Fruit fly (Drosophila melanogaster): ENCODE measurements around the gene JMJD7.

JMJD7 gene

DNA sequence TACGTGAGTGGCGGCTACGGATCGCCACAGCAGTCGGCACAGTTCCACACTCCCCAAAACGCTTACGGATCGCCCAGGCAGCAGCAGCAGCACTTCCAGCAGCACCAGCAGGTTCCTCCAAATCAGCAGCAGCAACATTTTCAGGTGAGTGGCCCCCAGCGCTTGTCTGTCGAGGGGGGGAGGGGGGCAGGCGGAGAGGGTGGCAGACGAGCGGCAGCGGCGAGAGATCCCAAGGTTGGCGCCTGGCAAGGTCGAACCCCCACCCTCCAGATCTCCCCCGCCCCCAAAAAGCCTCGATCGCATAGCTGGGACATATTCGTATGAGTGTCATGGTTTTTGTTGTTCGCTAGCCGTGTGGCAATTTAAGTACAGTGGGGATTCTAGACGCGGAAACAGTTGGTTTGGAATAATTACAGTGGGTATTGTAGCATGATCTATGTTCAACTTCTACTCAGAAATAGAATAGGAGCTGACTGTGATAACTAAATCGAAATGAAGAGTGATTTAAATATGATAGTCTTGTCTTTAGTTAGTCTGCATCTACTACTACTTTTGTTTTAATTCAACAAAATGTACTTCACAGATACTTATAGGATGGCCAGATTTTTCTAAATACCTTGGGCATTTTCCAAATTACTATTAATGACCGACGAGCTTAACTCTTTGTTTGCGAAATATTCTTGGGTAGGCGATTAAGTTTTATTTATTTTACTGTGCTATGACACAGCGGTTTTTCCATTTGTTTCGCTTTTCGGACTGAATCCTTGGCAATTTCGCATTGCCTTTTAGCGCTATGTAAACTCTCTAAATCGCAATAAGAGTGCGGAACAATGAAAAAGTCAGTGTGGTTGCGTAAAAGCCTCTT is 28.5 kb upstream of the JMJD7 start (continued):
- TF ChIP-seq CG15269 (tag; optimal IDR thresholded peaks at IDR 0.05) (peak; percentile 64), slou (GFP tag; optimal IDR thresholded peaks at IDR 0.05) (peak; percentile 10), chinmo (GFP tag; IDR thresholded peaks at IDR 0.05; ENCODE audit: partially characterized antibody) (0 out of 4 replicates have a peak, but pooled peaks have one; percentile 46), gem (tag; optimal IDR thresholded peaks at IDR 0.05) (peak; percentile 38), CG17328 (GFP tag; IDR thresholded peaks at IDR 0.05) (no peak), Sox100B (GFP tag; optimal IDR thresholded peaks at IDR 0.05) (no peak), CG2129 (GFP tag; IDR thresholded peaks at IDR 0.05; ENCODE audit: partially characterized antibody) (no peak), CG34376 (GFP tag; optimal IDR thresholded peaks at IDR 0.05) (no peak), Six4 (GFP tag; optimal IDR thresholded peaks at IDR 0.05) (no peak), CG8924 (tag; optimal IDR thresholded peaks at IDR 0.05) (peak; percentile 8), klu (GFP tag; IDR thresholded peaks at IDR 0.05) (no peak), CG8944 (GFP tag; optimal IDR thresholded peaks at IDR 0.05) (no peak), HLHmδ (GFP tag; optimal IDR thresholded peaks at IDR 0.05) (no peak), dysf (GFP tag; IDR thresholded peaks at IDR 0.05) (peak; percentile 65), CG34422 (GFP tag; IDR thresholded peaks at IDR 0.05) (no peak), yki (optimal IDR thresholded peaks at IDR 0.05) (no peak), CG17186 (GFP tag; optimal IDR thresholded peaks at IDR 0.05) (no peak), CG16815 (GFP tag; optimal IDR thresholded peaks at IDR 0.05) (no peak), CG17568 (GFP tag; optimal IDR thresholded peaks at IDR 0.05) (no peak), gcm2 (GFP tag; optimal IDR thresholded peaks at IDR 0.05) (no peak), Ssrp (tag; optimal IDR thresholded peaks at IDR 0.05) (no peak), lilli (GFP tag; optimal IDR thresholded peaks at IDR 0.05) (peak; percentile 33), CG10147 (GFP tag; optimal IDR thresholded peaks at IDR 0.05) (peak; percentile 28), CG15696 (tag; optimal IDR thresholded peaks at IDR 0.05) (no peak), fd3F (GFP tag; optimal IDR thresholded peaks at IDR 0.05) (peak; percentile 7), Eip74EF (GFP tag; optimal IDR thresholded peaks at IDR 0.05) (no peak), Ravus (GFP tag; IDR thresholded peaks at IDR 0.05) (no peak), tap (tag; optimal IDR thresholded peaks at IDR 0.05) (no peak), CG13894 (tag; optimal IDR thresholded peaks at IDR 0.05) (no peak), CG18599 (GFP tag; optimal IDR thresholded peaks at IDR 0.05) (peak; percentile 31), unc-4 (GFP tag; IDR thresholded peaks at IDR 0.05; ENCODE audit: partially characterized antibody) (no peak), CG11093 (GFP tag; IDR thresholded peaks at IDR 0.05) (no peak), CG1832 (GFP tag; optimal IDR thresholded peaks at IDR 0.05) (no peak), CG4617 (GFP tag; optimal IDR thresholded peaks at IDR 0.05; ENCODE audit: borderline replicate concordance) (no peak), Dip3 (GFP tag; optimal IDR thresholded peaks at IDR 0.05) (peak; percentile 29), mam (GFP tag; optimal IDR thresholded peaks at IDR 0.05) (peak; percentile 37), crol (GFP tag; IDR thresholded peaks at IDR 0.05) (peak; percentile 81), CG14014 (GFP tag; IDR thresholded peaks at IDR 0.05) (0 out of 2 replicates have a peak, but pooled peaks have one; percentile 44), CG2199 (GFP tag; IDR thresholded peaks at IDR 0.05) (no peak), Ptx1 (GFP tag; IDR thresholded peaks at IDR 0.05) (no peak), CG17385 (GFP tag; optimal IDR thresholded peaks at IDR 0.05) (peak; percentile 10), Dip2 (GFP tag; IDR thresholded peaks at IDR 0.05) (no peak), CG17361 (GFP tag; IDR thresholded peaks at IDR 0.05) (no peak), Med (GFP tag) (peak; percentile 62), lmd (GFP tag; IDR thresholded peaks at IDR 0.05) (peak; percentile 55), lab (GFP tag; optimal IDR thresholded peaks at IDR 0.05) (peak; percentile 31), CHES-1-like (GFP tag; optimal IDR thresholded peaks at IDR 0.05) (no peak), ssp (GFP tag; IDR thresholded peaks at IDR 0.05) (no peak), wek (GFP tag; optimal IDR thresholded peaks at IDR 0.05) (no peak)

Measured in whole organism, embryonic.